Worm (Caenorhabditis elegans): Measurements from ENCODE around the gene B0454.26.

The B0454.26 gene

DNA sequence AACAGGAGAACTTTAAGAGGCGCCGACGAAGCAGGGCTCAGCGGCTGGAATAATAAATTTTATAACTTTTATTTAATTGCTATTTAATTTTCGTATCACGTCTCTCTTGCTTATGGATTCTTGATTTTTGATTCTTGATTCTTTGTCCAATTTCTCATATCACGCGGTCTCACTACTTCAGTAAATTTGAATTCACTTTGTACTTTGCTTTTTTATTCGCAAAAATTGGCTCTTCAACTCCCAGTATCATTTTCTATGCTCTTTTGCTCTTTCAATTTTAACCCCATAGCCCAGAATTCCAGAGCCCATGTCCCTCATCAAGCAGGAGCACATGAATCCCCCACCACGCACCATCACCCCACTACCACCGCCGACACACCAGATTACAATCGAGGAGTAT, 36.1 kb downstream of the B0454.26 start, which contains the start of gene lido-10:
TSS of gene lido-10 (plus strand) at position 301 of the 400 bp plus-strand sequence.
- no peak for TF ChIP-seq hlh-13 (GFP tag; optimal IDR thresholded peaks at IDR 0.05)
- no peak for TF ChIP-seq K02D7.2 (tag; optimal IDR thresholded peaks at IDR 0.05)
- no peak for TF ChIP-seq pha-4 (tag; optimal IDR thresholded peaks at IDR 0.05)
- TF ChIP-seq ceh-18 (tag; optimal IDR thresholded peaks at IDR 0.05) = no peak
- TF ChIP-seq hlh-8 (tag; optimal IDR thresholded peaks at IDR 0.05) = no peak
- TF ChIP-seq unc-55 (GFP tag; optimal IDR thresholded peaks at IDR 0.05) = no peak
- TF ChIP-seq ceh-30 (tag; optimal IDR thresholded peaks at IDR 0.05) = no peak
- TF ChIP-seq unc-42 (tag; optimal IDR thresholded peaks at IDR 0.05) = no peak
- TF ChIP-seq unc-3 (GFP tag; conservative IDR thresholded peaks at IDR 0.05) = no peak
- no peak for TF ChIP-seq unc-3 (tag; optimal IDR thresholded peaks at IDR 0.05)
- no peak for TF ChIP-seq ceh-31 (tag; optimal IDR thresholded peaks at IDR 0.05)
- no peak for TF ChIP-seq ztf-16 (tag; optimal IDR thresholded peaks at IDR 0.05)
- no peak for TF ChIP-seq sox-4 (tag; optimal IDR thresholded peaks at IDR 0.05)
- no peak for TF ChIP-seq hlh-15 (tag; optimal IDR thresholded peaks at IDR 0.05)

DNA sequence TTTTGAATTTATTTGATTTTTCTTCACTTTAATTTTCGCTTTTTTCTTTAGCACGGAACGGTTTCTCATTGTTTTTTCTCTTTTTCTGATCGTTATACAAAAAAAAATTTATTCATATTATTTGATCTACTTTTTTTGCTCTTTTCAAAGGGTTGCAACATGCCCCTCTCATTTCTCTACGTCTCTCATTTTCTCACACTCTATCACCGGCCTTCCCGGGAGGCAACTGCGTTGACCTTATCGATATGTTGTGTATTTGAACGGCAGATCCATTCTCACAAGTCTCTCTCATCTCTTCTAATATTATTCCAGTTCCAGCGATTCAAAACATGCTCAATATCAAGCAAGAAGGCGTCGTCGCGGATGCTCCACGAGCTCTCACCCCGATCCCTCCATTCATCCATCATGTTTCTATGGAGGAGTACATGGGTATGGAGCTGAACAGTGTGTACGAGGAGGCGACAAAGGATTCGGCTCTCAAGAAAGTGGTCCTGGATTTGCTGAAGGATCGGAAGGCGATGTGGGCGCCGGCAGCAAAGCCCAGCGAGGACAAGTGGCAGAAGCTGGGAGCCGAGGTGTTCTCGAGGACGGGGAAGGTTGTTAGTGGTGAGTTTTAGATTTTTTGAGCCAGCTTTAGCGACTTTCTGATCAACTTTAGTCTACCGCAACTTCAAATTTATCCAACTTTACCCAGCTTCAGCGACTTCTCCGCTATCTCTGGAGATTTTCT, 37.7 kb downstream of the B0454.26 start, which contains the start of gene lido-9:
TSS of gene lido-9 (plus strand) at position 234 of the 730 bp plus-strand sequence.
- TF ChIP-seq ceh-19 (GFP tag; optimal IDR thresholded peaks at IDR 0.05) = no peak
- peak; percentile 90 for TF ChIP-seq ama-1 (optimal IDR thresholded peaks at IDR 0.05)

DNA sequence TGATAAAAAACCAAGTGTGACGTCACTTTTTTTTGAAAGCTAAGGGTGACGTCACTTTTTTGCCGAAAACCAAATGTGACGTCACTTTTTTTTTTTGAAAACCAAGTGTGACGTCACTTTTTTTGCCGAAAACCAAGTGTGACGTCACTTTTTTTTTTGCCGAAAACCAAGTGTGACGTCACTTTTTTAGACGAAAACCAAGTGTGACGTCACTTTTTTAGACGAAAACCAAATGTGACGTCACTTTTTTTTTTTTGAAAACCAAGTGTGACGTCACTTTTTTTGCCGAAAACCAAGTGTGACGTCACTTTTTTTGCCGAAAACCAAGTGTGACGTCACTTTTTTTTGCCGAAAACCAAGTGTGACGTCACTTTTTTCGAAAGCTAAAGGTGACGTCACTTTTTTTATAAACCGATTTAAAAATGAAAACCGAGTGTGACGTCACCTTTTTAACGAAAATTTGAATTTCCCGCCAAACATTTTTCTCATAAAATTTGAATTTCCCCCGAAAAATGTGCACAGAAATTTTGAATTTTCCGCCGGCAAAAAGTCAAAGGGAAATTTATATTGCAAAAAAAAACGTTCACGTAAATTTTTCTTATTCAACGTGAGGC, 40.4 kb downstream of the B0454.26 start:
- TF ChIP-seq hlh-13 (GFP tag; optimal IDR thresholded peaks at IDR 0.05) (no peak), nhr-232 (tag; optimal IDR thresholded peaks at IDR 0.05) (no peak), K09A11.1 (tag; optimal IDR thresholded peaks at IDR 0.05; ENCODE audit: insufficient read depth) (no peak), ceh-34 (tag; optimal IDR thresholded peaks at IDR 0.05) (no peak), madf-2 (tag; optimal IDR thresholded peaks at IDR 0.05) (no peak), dve-1 (tag; optimal IDR thresholded peaks at IDR 0.05) (no peak), unc-42 (tag; optimal IDR thresholded peaks at IDR 0.05) (no peak), ceh-31 (tag; optimal IDR thresholded peaks at IDR 0.05) (no peak), sox-4 (tag; optimal IDR thresholded peaks at IDR 0.05) (no peak), ets-4 (tag; optimal IDR thresholded peaks at IDR 0.05) (no peak), pax-1 (tag; optimal IDR thresholded peaks at IDR 0.05) (no peak), lim-6 (tag; optimal IDR thresholded peaks at IDR 0.05) (no peak), sdc-2 (tag; optimal IDR thresholded peaks at IDR 0.05) (no peak), ceh-22 (tag; optimal IDR thresholded peaks at IDR 0.05) (no peak), ceh-18 (tag; optimal IDR thresholded peaks at IDR 0.05) (no peak), ceh-48 (tag; optimal IDR thresholded peaks at IDR 0.05) (no peak), npax-4 (tag; optimal IDR thresholded peaks at IDR 0.05) (no peak), ceh-2 (tag; optimal IDR thresholded peaks at IDR 0.05) (no peak), ahr-1 (tag; optimal IDR thresholded peaks at IDR 0.05) (no peak), unc-3 (GFP tag; conservative IDR thresholded peaks at IDR 0.05) (no peak), unc-3 (tag; optimal IDR thresholded peaks at IDR 0.05) (no peak)

DNA sequence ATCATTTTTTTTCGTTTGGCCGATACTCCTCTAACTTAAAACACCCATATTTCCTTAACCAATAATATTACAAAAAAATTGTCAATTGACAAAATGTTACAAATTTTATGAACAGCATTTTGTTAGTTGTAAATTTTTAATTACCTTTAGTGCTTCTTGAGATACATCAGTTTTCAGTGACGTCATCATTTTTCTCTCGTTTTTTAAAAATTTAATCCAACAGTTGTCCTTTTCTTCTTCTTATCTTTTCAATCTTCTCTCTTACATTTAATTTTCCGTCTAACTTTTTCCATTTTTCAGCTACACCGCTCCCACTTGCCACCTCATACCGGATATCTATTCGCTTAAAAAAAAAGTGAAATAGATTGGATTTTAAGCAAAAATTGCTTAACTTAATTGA, 41.6 kb downstream of the B0454.26 start, which contains the start of gene lido-8:
TSS of gene lido-8 (plus strand) at position 301 of the 400 bp plus-strand sequence.
- TF ChIP-seq hlh-15 (tag; optimal IDR thresholded peaks at IDR 0.05) (no peak), rnt-1 (tag; optimal IDR thresholded peaks at IDR 0.05) (no peak), fkh-6 (tag; optimal IDR thresholded peaks at IDR 0.05) (no peak), hlh-8 (tag; optimal IDR thresholded peaks at IDR 0.05) (no peak), nhr-232 (tag; optimal IDR thresholded peaks at IDR 0.05) (no peak), zip-5 (tag; optimal IDR thresholded peaks at IDR 0.05) (no peak), sox-2 (GFP tag; IDR thresholded peaks at IDR 0.05) (no peak), hlh-6 (tag; optimal IDR thresholded peaks at IDR 0.05) (no peak), K02D7.2 (tag; optimal IDR thresholded peaks at IDR 0.05) (no peak), sdc-2 (tag; optimal IDR thresholded peaks at IDR 0.05) (no peak), pax-1 (tag; optimal IDR thresholded peaks at IDR 0.05) (no peak), tbx-7 (tag; optimal IDR thresholded peaks at IDR 0.05) (no peak), C08G9.2 (tag; optimal IDR thresholded peaks at IDR 0.05) (no peak), ceh-34 (tag; optimal IDR thresholded peaks at IDR 0.05) (no peak), ceh-2 (tag; optimal IDR thresholded peaks at IDR 0.05) (no peak), elt-2 (tag; optimal IDR thresholded peaks at IDR 0.05) (no peak), ztf-16 (tag; optimal IDR thresholded peaks at IDR 0.05) (no peak), pqm-1 (tag; optimal IDR thresholded peaks at IDR 0.05) (no peak)
